Worm (Caenorhabditis elegans): ENCODE measurements around the gene H12C20.7.

H12C20.7 gene

DNA sequence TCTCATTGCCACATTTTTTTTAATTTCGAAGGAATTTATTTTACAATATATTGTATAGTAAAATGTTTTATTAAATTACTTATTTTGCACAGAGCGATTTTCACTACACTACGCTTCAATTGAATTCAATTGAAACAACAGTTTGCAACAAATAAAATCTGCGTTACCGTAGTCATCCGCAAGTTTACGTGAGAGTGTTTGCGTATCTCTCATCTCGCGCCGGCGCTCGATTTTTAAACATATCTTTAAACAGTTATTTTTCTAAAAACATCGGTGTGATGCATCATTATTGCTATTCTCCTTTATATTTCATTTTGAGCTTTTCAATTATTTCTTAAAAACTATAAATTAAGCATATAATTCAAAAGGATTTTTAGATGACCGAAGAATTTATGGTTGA lies 18.5 kb downstream of the H12C20.7 start, which contains the start of gene duo-1 (continued):
- TF ChIP-seq Y79H2A.3 (GFP tag; conservative IDR thresholded peaks at IDR 0.05) (no peak), ztf-3 (GFP tag; optimal IDR thresholded peaks at IDR 0.05) (no peak), ets-4 (GFP tag; optimal IDR thresholded peaks at IDR 0.05) (no peak), D2030.7 (GFP tag; IDR thresholded peaks at IDR 0.05) (peak; percentile 64), pha-4 (tag; optimal IDR thresholded peaks at IDR 0.05) (no peak), nhr-179 (tag; optimal IDR thresholded peaks at IDR 0.05) (no peak), sptf-2 (GFP tag; optimal IDR thresholded peaks at IDR 0.05) (no peak), gei-17 (GFP tag; optimal IDR thresholded peaks at IDR 0.05) (no peak), lin-40 (tag; optimal IDR thresholded peaks at IDR 0.05) (no peak), F55B11.4 (tag; optimal IDR thresholded peaks at IDR 0.05; ENCODE audit: borderline replicate concordance, insufficient read depth) (no peak), F22D6.2 (tag; optimal IDR thresholded peaks at IDR 0.05) (no peak), akir-1 (GFP tag; optimal IDR thresholded peaks at IDR 0.05) (no peak), attf-5 (GFP tag; optimal IDR thresholded peaks at IDR 0.05) (no peak), let-526 (GFP tag; IDR thresholded peaks at IDR 0.05) (no peak), hsf-1 (GFP tag; IDR thresholded peaks at IDR 0.05) (no peak), bed-1 (GFP tag; IDR thresholded peaks at IDR 0.05) (no peak), unc-130 (GFP tag; optimal IDR thresholded peaks at IDR 0.05) (peak; percentile 60), nhr-120 (GFP tag; IDR thresholded peaks at IDR 0.05) (no peak), xnd-1 (tag; optimal IDR thresholded peaks at IDR 0.05) (peak; percentile 86), aptf-2 (GFP tag; conservative IDR thresholded peaks at IDR 0.05) (no peak), cebp-1 (GFP tag; IDR thresholded peaks at IDR 0.05) (no peak), cebp-1 (tag; optimal IDR thresholded peaks at IDR 0.05) (no peak), attf-3 (GFP tag; conservative IDR thresholded peaks at IDR 0.05) (no peak), zim-3 (tag; optimal IDR thresholded peaks at IDR 0.05) (no peak), lsy-27 (tag; optimal IDR thresholded peaks at IDR 0.05; ENCODE audit: borderline replicate concordance, insufficient read depth) (no peak), aptf-3 (GFP tag; IDR thresholded peaks at IDR 0.05) (no peak), B0261.1 (tag; optimal IDR thresholded peaks at IDR 0.05) (no peak), madf-8 (GFP tag; conservative IDR thresholded peaks at IDR 0.05) (peak; percentile 88), lag-1 (GFP tag; IDR thresholded peaks at IDR 0.05) (no peak)

ce11 chrV:11552379-11552778 lies 20.4 kb downstream of the H12C20.7 start, which contains the start of gene srx-85:
Gene srx-85 (plus strand): TSS chrV:11552679.
- no peak for TF ChIP-seq nhr-27 (tag; optimal IDR thresholded peaks at IDR 0.05)
- no peak for TF ChIP-seq D2030.7 (GFP tag; IDR thresholded peaks at IDR 0.05)
- TF ChIP-seq nfyb-1 (GFP tag; IDR thresholded peaks at IDR 0.05): no peak
- TF ChIP-seq lin-40 (tag; optimal IDR thresholded peaks at IDR 0.05): no peak
- no peak for TF ChIP-seq ztf-25 (GFP tag; IDR thresholded peaks at IDR 0.05)
- no peak for TF ChIP-seq F57C9.4 (tag; optimal IDR thresholded peaks at IDR 0.05)
- no peak for TF ChIP-seq nhr-179 (tag; optimal IDR thresholded peaks at IDR 0.05)
- TF ChIP-seq unc-130 (GFP tag; optimal IDR thresholded peaks at IDR 0.05): no peak
- TF ChIP-seq xnd-1 (tag; optimal IDR thresholded peaks at IDR 0.05): no peak
- no peak for TF ChIP-seq F22D6.2 (tag; optimal IDR thresholded peaks at IDR 0.05)
- no peak for TF ChIP-seq repo-1 (tag; optimal IDR thresholded peaks at IDR 0.05)
- no peak for TF ChIP-seq ceh-79 (tag; optimal IDR thresholded peaks at IDR 0.05)
- no peak for TF ChIP-seq mxl-1 (tag; optimal IDR thresholded peaks at IDR 0.05)
- TF ChIP-seq fkh-3 (tag; optimal IDR thresholded peaks at IDR 0.05): no peak
- TF ChIP-seq snpc-4 (GFP tag; optimal IDR thresholded peaks at IDR 0.05): no peak
- TF ChIP-seq snpc-4 (tag; optimal IDR thresholded peaks at IDR 0.05): no peak
- TF ChIP-seq nhr-90 (tag; optimal IDR thresholded peaks at IDR 0.05): no peak
- no peak for TF ChIP-seq dox-1 (GFP tag; IDR thresholded peaks at IDR 0.05)
- TF ChIP-seq ZK185.1 (tag; optimal IDR thresholded peaks at IDR 0.05; ENCODE audit: poor library complexity, severe bottlenecking): no peak
- no peak for TF ChIP-seq B0019.2 (GFP tag; conservative IDR thresholded peaks at IDR 0.05)
